Fruit fly (Drosophila melanogaster): ENCODE measurements around the gene a6.

Gene a6

DNA sequence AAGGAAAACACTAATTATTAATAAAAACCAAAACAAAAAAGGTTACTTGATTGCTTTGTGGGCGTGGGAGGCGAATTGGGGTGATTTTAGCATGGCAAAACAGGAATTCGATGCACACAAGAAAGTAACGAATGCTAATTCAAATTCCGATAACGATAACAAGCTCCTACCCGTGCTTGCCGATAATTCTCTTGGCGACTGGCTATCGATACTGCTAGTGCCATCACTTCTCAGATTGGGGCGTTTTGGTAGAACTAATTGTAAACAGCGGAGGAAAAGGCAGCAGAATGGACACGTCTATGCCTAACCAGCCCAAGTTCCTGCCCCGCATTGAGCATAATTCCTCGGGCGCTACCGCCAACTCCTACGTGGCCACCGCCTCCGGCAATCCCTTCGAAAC is 30.9 kb downstream of the a6 start, which contains the start of gene dor (continued):
- TF ChIP-seq sna (GFP tag; IDR thresholded peaks at IDR 0.05; ENCODE audit: partially characterized antibody) (peak; percentile 83), trh (GFP tag; optimal IDR thresholded peaks at IDR 0.05) (no peak), CG14860 (GFP tag; IDR thresholded peaks at IDR 0.05; ENCODE audit: partially characterized antibody) (peak; percentile 78), CG6765 (GFP tag; optimal IDR thresholded peaks at IDR 0.05) (no peak), CG9437 (GFP tag; optimal IDR thresholded peaks at IDR 0.05) (no peak), run (tag; optimal IDR thresholded peaks at IDR 0.05) (no peak), CG18764 (GFP tag; optimal IDR thresholded peaks at IDR 0.05) (no peak), vnd (GFP tag; IDR thresholded peaks at IDR 0.05; ENCODE audit: partially characterized antibody) (peak; percentile 82), Neu2 (GFP tag; optimal IDR thresholded peaks at IDR 0.05; ENCODE audit: borderline replicate concordance) (peak; percentile 69), CG2712 (tag; optimal IDR thresholded peaks at IDR 0.05) (peak; percentile 1), bigmax (GFP tag; optimal IDR thresholded peaks at IDR 0.05) (no peak), CG4820 (GFP tag; optimal IDR thresholded peaks at IDR 0.05) (no peak), Chrac-16 (GFP tag; optimal IDR thresholded peaks at IDR 0.05) (no peak), CG2116 (GFP tag; optimal IDR thresholded peaks at IDR 0.05) (peak; percentile 92), crc (GFP tag; optimal IDR thresholded peaks at IDR 0.05) (no peak), CG32532 (GFP tag; IDR thresholded peaks at IDR 0.05) (no peak), CG7963 (GFP tag; IDR thresholded peaks at IDR 0.05; ENCODE audit: partially characterized antibody) (peak; percentile 77), CG42726 (GFP tag; IDR thresholded peaks at IDR 0.05; ENCODE audit: partially characterized antibody) (peak; percentile 72; the same call in 1 of the 2 replicates), Stat92E (GFP tag; optimal IDR thresholded peaks at IDR 0.05) (no peak), gcm (GFP tag; optimal IDR thresholded peaks at IDR 0.05) (no peak), zen (tag; optimal IDR thresholded peaks at IDR 0.05) (no peak), CG18619 (GFP tag; optimal IDR thresholded peaks at IDR 0.05) (no peak), Oli (tag; optimal IDR thresholded peaks at IDR 0.05) (no peak), CG31441 (GFP tag; IDR thresholded peaks at IDR 0.05) (no peak), dmrt99B (tag; optimal IDR thresholded peaks at IDR 0.05) (no peak), ci (GFP tag; IDR thresholded peaks at IDR 0.05) (no peak), nmo (GFP tag; optimal IDR thresholded peaks at IDR 0.05) (no peak), CG11247 (GFP tag; IDR thresholded peaks at IDR 0.05) (no peak), nerfin-2 (GFP tag; IDR thresholded peaks at IDR 0.05; ENCODE audit: partially characterized antibody) (peak; percentile 83), CG30403 (GFP tag; optimal IDR thresholded peaks at IDR 0.05) (no peak), CG14014 (GFP tag; IDR thresholded peaks at IDR 0.05) (no peak), ac (GFP tag; optimal IDR thresholded peaks at IDR 0.05) (no peak), da (GFP tag; optimal IDR thresholded peaks at IDR 0.05) (no peak), Doc3 (GFP tag; IDR thresholded peaks at IDR 0.05; ENCODE audit: partially characterized antibody) (peak; percentile 74), CG34224 (GFP tag; IDR thresholded peaks at IDR 0.05; ENCODE audit: partially characterized antibody) (peak; percentile 83), CG32767 (GFP tag; IDR thresholded peaks at IDR 0.05) (no peak), TFAM (GFP tag; optimal IDR thresholded peaks at IDR 0.05) (no peak), sr (GFP tag; IDR thresholded peaks at IDR 0.05) (no peak), slbo (GFP tag; IDR thresholded peaks at IDR 0.05) (no peak), CG34422 (GFP tag; IDR thresholded peaks at IDR 0.05) (0 out of 3 replicates have a peak, but pooled peaks have one; percentile 25), CG10274 (GFP tag; optimal IDR thresholded peaks at IDR 0.05) (no peak), cato (GFP tag; optimal IDR thresholded peaks at IDR 0.05; ENCODE audit: borderline replicate concordance) (no peak), CG10565 (GFP tag; optimal IDR thresholded peaks at IDR 0.05) (no peak), fd96Cb (tag; optimal IDR thresholded peaks at IDR 0.05) (no peak), yki (optimal IDR thresholded peaks at IDR 0.05) (no peak), CG17385 (GFP tag; optimal IDR thresholded peaks at IDR 0.05) (no peak), lov (optimal IDR thresholded peaks at IDR 0.05) (no peak), lov (GFP tag; IDR thresholded peaks at IDR 0.05) (no peak), CG15514 (GFP tag; optimal IDR thresholded peaks at IDR 0.05) (peak; percentile 36), ERR (GFP tag; optimal IDR thresholded peaks at IDR 0.05) (no peak), toy (GFP tag; IDR thresholded peaks at IDR 0.05) (no peak)
